Worm (Caenorhabditis elegans) whole organism, young adult: Measurements from ENCODE around the gene F49H6.12.

Source experiments
- B0035.1 ChIP-seq: sonication (generic microtip); optimal IDR thresholded peaks from 2 replicates; lab custom pipeline; 2016; ENCODE audit warnings: missing genetic modification characterization, mild to moderate bottlenecking, missing compliant biosample characterization, missing genotype, missing genetic modification reagents
- B0336.3 ChIP-seq: fragments of 200-800 bp; sonication (Bioruptor generic); IDR thresholded peaks from 2 replicates; pipeline ENCODE4 v1.3.6; 2022; ENCODE audit warnings: missing genetic modification characterization, missing compliant biosample characterization
- C06A6.2 ChIP-seq: fragments of 200-800 bp; sonication (Bioruptor generic); conservative IDR thresholded peaks from 2 replicates; pipeline ENCODE4 v1.3.6; 2022; ENCODE audit warnings: missing genetic modification characterization, missing compliant biosample characterization
- D2030.7 ChIP-seq: fragments of 200-800 bp; sonication (Bioruptor generic); IDR thresholded peaks from 2 replicates; pipeline ENCODE4 v1.3.6; 2022; ENCODE audit warnings: missing genetic modification reagents, missing genetic modification characterization, missing compliant biosample characterization
- F37B4.10 ChIP-seq: fragments of 200-800 bp; sonication (Bioruptor generic); IDR thresholded peaks from 2 replicates; pipeline ENCODE4 v1.3.6; 2022; ENCODE audit warnings: missing genetic modification characterization, missing compliant biosample characterization
- F39B2.1 ChIP-seq: fragments of 200-800 bp; sonication (Bioruptor generic); IDR thresholded peaks from 2 replicates; pipeline ENCODE4 v1.3.6; 2022; ENCODE audit warnings: missing genetic modification reagents, missing genetic modification characterization, missing compliant biosample characterization
- F49E8.2 ChIP-seq: sonication (generic microtip); optimal IDR thresholded peaks from 3 replicates; lab custom pipeline; 2017; ENCODE audit warnings: missing genetic modification characterization, mild to moderate bottlenecking, missing compliant biosample characterization, antibody characterized with exemption, moderate library complexity; ENCODE audit not compliant: insufficient read depth
- F52B5.7 ChIP-seq: sonication (generic microtip); optimal IDR thresholded peaks from 2 replicates; lab custom pipeline; 2016; ENCODE audit warnings: mild to moderate bottlenecking, missing genetic modification characterization, missing compliant biosample characterization
- T07F8.4 ChIP-seq: sonication (generic microtip); optimal IDR thresholded peaks from 2 replicates; lab custom pipeline; 2016; ENCODE audit warnings: mild to moderate bottlenecking, missing genetic modification characterization, moderate library complexity, missing compliant biosample characterization
- Y79H2A.3 ChIP-seq: fragments of 200-800 bp; sonication (Bioruptor generic); conservative IDR thresholded peaks from 2 replicates; pipeline ENCODE4 v1.3.6; 2022; ENCODE audit warnings: missing genetic modification reagents, missing genetic modification characterization, missing compliant biosample characterization
- atf-7 ChIP-seq: sonication (generic microtip); optimal IDR thresholded peaks from 2 replicates; lab custom pipeline; 2017; ENCODE audit warnings: mild to moderate bottlenecking, missing genetic modification characterization, missing compliant biosample characterization
- bed-1 ChIP-seq: fragments of 200-800 bp; sonication (Bioruptor generic); IDR thresholded peaks from 2 replicates; pipeline ENCODE4 v1.3.6; 2022; ENCODE audit warnings: missing genetic modification reagents, missing genetic modification characterization, missing compliant biosample characterization
- ceh-58 ChIP-seq: fragments of 200-800 bp; sonication (Bioruptor generic); IDR thresholded peaks from 2 replicates; pipeline ENCODE4 v1.3.6; 2022; ENCODE audit warnings: missing genetic modification characterization, missing compliant biosample characterization
- ceh-79 ChIP-seq: sonication (generic microtip); optimal IDR thresholded peaks from 2 replicates; lab custom pipeline; 2017; ENCODE audit warnings: mild to moderate bottlenecking, missing genetic modification characterization, missing compliant biosample characterization
- die-1 ChIP-seq: sonication (generic microtip); optimal IDR thresholded peaks from 2 replicates; lab custom pipeline; 2016; ENCODE audit warnings: missing genotype, mild to moderate bottlenecking, missing genetic modification characterization, missing compliant biosample characterization
- dpff-1 ChIP-seq: sonication (generic microtip); optimal IDR thresholded peaks from 2 replicates; lab custom pipeline; 2017; ENCODE audit warnings: mild to moderate bottlenecking, missing genetic modification characterization, missing compliant biosample characterization
- efl-1 ChIP-seq: fragments of 150-350 bp; optimal IDR thresholded peaks from 2 replicates; lab custom pipeline; 2014; ENCODE audit warnings: missing biosample characterization, missing genetic modification reagents, missing genetic modification characterization
- ets-4 ChIP-seq: fragments of 200-800 bp; sonication (Bioruptor generic); optimal IDR thresholded peaks from 2 replicates; lab custom pipeline; 2018; ENCODE audit warnings: mild to moderate bottlenecking, missing genetic modification characterization, missing compliant biosample characterization
- him-1 ChIP-seq: sonication (generic microtip); optimal IDR thresholded peaks from 2 replicates; lab custom pipeline; 2016; ENCODE audit warnings: missing genotype, missing genetic modification reagents, missing genetic modification characterization, missing compliant biosample characterization
- hmg-1.2 ChIP-seq: fragments of 200-800 bp; sonication (Bioruptor generic); IDR thresholded peaks from 2 replicates; pipeline ENCODE4 v1.3.6; 2022; ENCODE audit warnings: missing genetic modification reagents, missing genetic modification characterization, missing compliant biosample characterization
- hsf-1 ChIP-seq: fragments of 200-800 bp; sonication (Bioruptor generic); IDR thresholded peaks from 2 replicates; pipeline ENCODE4 v1.3.6; 2022; ENCODE audit warnings: missing genetic modification reagents, missing genetic modification characterization, missing compliant biosample characterization
- lag-1 ChIP-seq: fragments of 200-800 bp; sonication (Bioruptor generic); IDR thresholded peaks from 2 replicates; pipeline ENCODE4 v1.3.6; 2022; ENCODE audit warnings: missing genetic modification reagents, missing genetic modification characterization, missing compliant biosample characterization
- let-526 ChIP-seq: fragments of 200-800 bp; sonication (Bioruptor generic); IDR thresholded peaks from 2 replicates; pipeline ENCODE4 v1.3.6; 2022; ENCODE audit warnings: missing genetic modification reagents, missing genetic modification characterization, missing compliant biosample characterization
- lin-26 ChIP-seq: fragments of 200-800 bp; sonication (Bioruptor generic); IDR thresholded peaks from 2 replicates; pipeline ENCODE4 v1.3.6; 2022; ENCODE audit warnings: missing genetic modification reagents, missing genetic modification characterization, missing compliant biosample characterization
- lin-40 ChIP-seq: sonication (generic microtip); optimal IDR thresholded peaks from 2 replicates; lab custom pipeline; 2016; ENCODE audit warnings: missing genetic modification characterization, mild to moderate bottlenecking, missing compliant biosample characterization, missing genotype, missing genetic modification reagents
- lir-1 ChIP-seq: fragments of 200-800 bp; sonication (Bioruptor generic); conservative IDR thresholded peaks from 2 replicates; pipeline ENCODE4 v1.3.6; 2022; ENCODE audit warnings: missing genetic modification reagents, missing genetic modification characterization, missing compliant biosample characterization
- lsy-27 ChIP-seq: sonication (generic microtip); optimal IDR thresholded peaks from 2 replicates; lab custom pipeline; 2017; ENCODE audit warnings: missing genetic modification characterization, mild to moderate bottlenecking, missing compliant biosample characterization, antibody characterized with exemption, missing genotype, borderline replicate concordance; ENCODE audit not compliant: insufficient read depth
- madf-10 ChIP-seq: sonication (generic microtip); optimal IDR thresholded peaks from 2 replicates; lab custom pipeline; 2016; ENCODE audit warnings: mild to moderate bottlenecking, missing genetic modification characterization, missing compliant biosample characterization
- madf-3 ChIP-seq: fragments of 200-800 bp; sonication (Bioruptor generic); IDR thresholded peaks from 2 replicates; pipeline ENCODE4 v1.3.6; 2022; ENCODE audit warnings: missing genetic modification reagents, missing genetic modification characterization, missing compliant biosample characterization
- madf-6 ChIP-seq: fragments of 200-800 bp; sonication (Bioruptor generic); IDR thresholded peaks from 2 replicates; pipeline ENCODE4 v1.3.6; 2022; ENCODE audit warnings: missing genetic modification reagents, missing genetic modification characterization, missing compliant biosample characterization
- mcd-1 ChIP-seq: fragments of 200-800 bp; sonication (Bioruptor generic); IDR thresholded peaks from 2 replicates; pipeline ENCODE4 v1.3.6; 2022; ENCODE audit warnings: missing genetic modification reagents, missing genetic modification characterization, missing compliant biosample characterization
- mel-28 ChIP-seq: sonication (generic microtip); optimal IDR thresholded peaks from 2 replicates; lab custom pipeline; 2016; ENCODE audit warnings: borderline replicate concordance, mild to moderate bottlenecking, missing genetic modification characterization, missing compliant biosample characterization
- nfya-1 ChIP-seq: sonication (generic microtip); optimal IDR thresholded peaks from 2 replicates; lab custom pipeline; 2017; ENCODE audit warnings: antibody characterized with exemption, missing compliant biosample characterization, missing genetic modification characterization, borderline replicate concordance; ENCODE audit not compliant: insufficient read depth
- nhr-120 ChIP-seq: fragments of 200-800 bp; sonication (Bioruptor generic); IDR thresholded peaks from 2 replicates; pipeline ENCODE4 v1.3.6; 2022; ENCODE audit warnings: missing genetic modification characterization, missing compliant biosample characterization
- rcor-1 ChIP-seq: fragments of 200-800 bp; sonication (Bioruptor generic); IDR thresholded peaks from 2 replicates; pipeline ENCODE4 v1.3.6; 2022; ENCODE audit warnings: missing genetic modification reagents, missing genetic modification characterization, missing compliant biosample characterization
- rpc-1 ChIP-seq, 2 experiments: fragments of 150-350 bp in 1 of 2; sonication (generic microtip) in 1 of 2; optimal IDR thresholded peaks; 2 replicates each; lab custom pipeline; 2014 to 2018; ENCODE audit warnings: missing biosample characterization in 1 of 2, missing genetic modification characterization in 1 of 2, missing genetic modification reagents in 1 of 2, missing genotype in 1 of 2
- sdz-38 ChIP-seq: sonication (generic microtip); optimal IDR thresholded peaks from 2 replicates; lab custom pipeline; 2016; ENCODE audit warnings: missing genotype, missing genetic modification characterization, missing compliant biosample characterization
- sea-2 ChIP-seq: fragments of 200-800 bp; sonication (Bioruptor generic); IDR thresholded peaks from 2 replicates; pipeline ENCODE4 v1.3.6; 2022; ENCODE audit warnings: missing genetic modification characterization, missing compliant biosample characterization
- snpc-1.1 ChIP-seq: sonication (generic microtip); optimal IDR thresholded peaks from 2 replicates; lab custom pipeline; 2017; ENCODE audit warnings: missing genetic modification characterization, mild to moderate bottlenecking, missing compliant biosample characterization, antibody characterized with exemption, moderate library complexity, missing genotype, missing genetic modification reagents; ENCODE audit not compliant: insufficient read depth
- snpc-3.4 ChIP-seq: sonication (generic microtip); optimal IDR thresholded peaks from 2 replicates; lab custom pipeline; 2017; ENCODE audit warnings: missing genetic modification characterization, mild to moderate bottlenecking, missing compliant biosample characterization, antibody characterized with exemption, moderate library complexity, missing genotype, missing genetic modification reagents
- sptf-2 ChIP-seq: fragments of 200-800 bp; sonication (Bioruptor generic); optimal IDR thresholded peaks from 2 replicates; lab custom pipeline; 2018; ENCODE audit warnings: mild to moderate bottlenecking, missing genetic modification characterization, missing compliant biosample characterization
- zfh-2 ChIP-seq: fragments of 200-800 bp; sonication (Bioruptor generic); conservative IDR thresholded peaks from 2 replicates; pipeline ENCODE4 v1.3.6; 2022; ENCODE audit warnings: missing genetic modification reagents, missing genetic modification characterization, missing compliant biosample characterization
- zim-3 ChIP-seq: sonication (generic microtip); optimal IDR thresholded peaks from 2 replicates; lab custom pipeline; 2017; ENCODE audit warnings: mild to moderate bottlenecking, missing genetic modification characterization, moderate library complexity, missing compliant biosample characterization
- ztf-26 ChIP-seq: sonication (generic microtip); optimal IDR thresholded peaks from 2 replicates; lab custom pipeline; 2017; ENCODE audit warnings: missing genetic modification characterization, missing compliant biosample characterization
- ztf-28 ChIP-seq: fragments of 200-800 bp; sonication (Bioruptor generic); IDR thresholded peaks from 2 replicates; pipeline ENCODE4 v1.3.6; 2022; ENCODE audit warnings: missing genetic modification reagents, missing genetic modification characterization, missing compliant biosample characterization
- ztf-3 ChIP-seq: fragments of 200-800 bp; sonication (Bioruptor generic); optimal IDR thresholded peaks from 2 replicates; lab custom pipeline; 2018; ENCODE audit warnings: mild to moderate bottlenecking, missing genetic modification characterization, missing compliant biosample characterization

F49H6.12 gene

ce11 chrV:17021361-17021760, at the start of gene F49H6.12:
Gene F49H6.12, minus strand, starts transcription at chrV:17021461.
- TF ChIP-seq mcd-1 (GFP tag; lab: Robert Waterston, UW) (no peak), lin-40 (tag; lab: Kevin White, UChicago) (no peak), efl-1 (GFP tag; lab: Kevin White, UChicago) (no peak), F52B5.7 (tag; lab: Kevin White, UChicago) (no peak), F37B4.10 (no peak), lag-1 (GFP tag; lab: Robert Waterston, UW) (no peak), F49E8.2 (tag; lab: Kevin White, UChicago) (no peak), zfh-2 (no peak), snpc-3.4 (no peak), B0035.1 (tag; lab: Kevin White, UChicago) (no peak), C06A6.2 (GFP tag; lab: Robert Waterston, UW) (no peak), ceh-58 (GFP tag; lab: Robert Waterston, UW) (no peak), let-526 (GFP tag; lab: Robert Waterston, UW) (no peak), snpc-1.1 (no peak), madf-10 (tag; lab: Kevin White, UChicago) (no peak), T07F8.4 (no peak), madf-3 (GFP tag; lab: Robert Waterston, UW) (no peak)

- no peak for TF ChIP-seq sea-2 (GFP tag; lab: Robert Waterston, UW)
- no peak for TF ChIP-seq ceh-79 (tag; lab: Kevin White, UChicago)
- TF ChIP-seq Y79H2A.3 (GFP tag; lab: Robert Waterston, UW): no peak
- no peak for TF ChIP-seq hsf-1 (GFP tag; lab: Robert Waterston, UW)
- no peak for TF ChIP-seq hmg-1.2 (GFP tag; lab: Robert Waterston, UW)
- TF ChIP-seq dpff-1 (tag; lab: Kevin White, UChicago): no peak
- TF ChIP-seq D2030.7 (GFP tag; lab: Robert Waterston, UW): no peak
- no peak for TF ChIP-seq sptf-2
- TF ChIP-seq ztf-3 (GFP tag; lab: Kevin White, UChicago): no peak
- TF ChIP-seq nfya-1 (tag; lab: Kevin White, UChicago): no peak
- TF ChIP-seq rcor-1 (GFP tag; lab: Robert Waterston, UW): no peak
- no peak for TF ChIP-seq ztf-26 (tag; lab: Kevin White, UChicago)
- TF ChIP-seq B0336.3: no peak
- TF ChIP-seq lsy-27 (tag; lab: Kevin White, UChicago): no peak
- TF ChIP-seq nhr-120: no peak
- no peak for TF ChIP-seq him-1
- no peak for TF ChIP-seq ztf-28 (GFP tag; lab: Robert Waterston, UW)
- TF ChIP-seq die-1 (tag; lab: Kevin White, UChicago): no peak
- no peak for TF ChIP-seq rpc-1 (optimal IDR thresholded peaks at IDR 0.05; lab: Kevin White, UChicago)
- no peak for TF ChIP-seq rpc-1 (tag; optimal IDR thresholded peaks at IDR 0.05; lab: Kevin White, UChicago)
These were observed 47.6 kb upstream of the F49H6.12 start, which contains the start of gene T05E12.8 for ce11 chrV:17068839-17069238. Gene T05E12.8, plus strand, starts transcription at chrV:17069139.

- TF ChIP-seq nfya-1 (tag; lab: Kevin White, UChicago) (no peak), ets-4 (GFP tag; lab: Kevin White, UChicago) (no peak), zim-3 (no peak), lir-1 (GFP tag; lab: Robert Waterston, UW) (no peak), atf-7 (tag; lab: Kevin White, UChicago) (no peak), madf-6 (no peak), T07F8.4 (no peak), F39B2.1 (GFP tag; lab: Robert Waterston, UW) (no peak), mcd-1 (GFP tag; lab: Robert Waterston, UW) (no peak), madf-3 (GFP tag; lab: Robert Waterston, UW) (no peak), lin-26 (no peak), sdz-38 (tag; lab: Kevin White, UChicago) (no peak), bed-1 (GFP tag; lab: Robert Waterston, UW) (no peak), mel-28 (no peak)
These were observed 45.4 kb upstream of the F49H6.12 start for ce11 chrV:17066634-17067033.
